Fruit fly (Drosophila melanogaster) ovary, adult (tissue): Measurements from ENCODE around the gene CG16815.

Experiments used
- CG17801 ChIP-seq: fragments of 200-800 bp; optimal IDR thresholded peaks from 2 replicates; lab custom pipeline; 2019; ENCODE audit warnings: missing biosample characterization, mild to moderate bottlenecking, missing genetic modification characterization, moderate library complexity; ENCODE audit not compliant: partially characterized antibody

The CG16815 gene

dm6 chr2L:13265776-13266175, 36.1 kb downstream of the CG16815 start, which contains the start of gene CG31848:
Gene CG31848, minus strand, starts transcription at chr2L:13265876.
- no peak for TF ChIP-seq CG17801

DNA sequence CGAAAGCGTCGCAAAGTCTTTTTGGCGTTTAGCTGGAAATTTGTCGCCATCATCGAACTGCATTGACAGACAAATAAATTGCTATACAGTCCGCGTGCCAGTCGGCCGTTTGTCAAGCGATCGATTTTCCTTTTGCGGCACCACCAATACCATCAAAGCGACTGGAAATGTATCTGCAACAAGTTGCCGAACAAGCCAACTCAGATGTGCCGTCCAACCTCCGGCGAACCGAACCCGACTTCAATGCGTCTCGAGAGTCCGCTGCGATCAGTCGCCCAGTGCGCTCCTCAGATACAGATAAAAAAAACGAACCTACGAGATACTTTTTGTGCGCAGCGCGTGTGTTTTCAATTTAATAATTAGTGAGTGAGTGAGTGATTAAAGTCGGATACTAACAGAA, 37.0 kb downstream of the CG16815 start:
- TF ChIP-seq CG17801, result no peak

DNA sequence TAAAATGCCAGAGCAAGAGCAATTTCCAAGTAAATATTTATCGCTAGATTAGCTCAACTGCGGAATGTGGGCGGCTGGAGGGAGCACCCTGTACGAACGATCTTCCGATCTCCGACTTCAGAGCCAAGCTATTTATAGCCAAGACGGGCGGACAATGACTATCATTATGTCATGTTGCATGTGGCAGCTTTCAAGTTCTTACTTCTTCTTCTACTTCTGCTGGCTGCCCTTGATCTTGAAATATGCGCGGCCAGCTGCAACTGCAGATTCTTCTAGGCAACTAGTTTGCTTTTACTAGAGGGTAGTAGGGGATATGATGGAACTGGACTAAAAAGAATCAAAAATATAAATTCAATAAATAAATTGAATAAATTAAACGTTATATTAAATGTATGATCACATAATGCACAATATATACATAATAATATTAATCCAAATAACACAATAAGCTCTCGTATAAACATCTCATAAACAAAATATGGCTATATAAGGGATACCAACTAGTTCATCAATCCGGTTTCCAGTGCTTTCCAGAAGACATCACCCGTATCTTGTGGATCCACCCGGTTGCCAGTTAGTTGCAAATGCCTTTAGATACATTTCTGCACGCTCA, 38.5 kb downstream of the CG16815 start:
- TF ChIP-seq CG17801, result no peak

DNA sequence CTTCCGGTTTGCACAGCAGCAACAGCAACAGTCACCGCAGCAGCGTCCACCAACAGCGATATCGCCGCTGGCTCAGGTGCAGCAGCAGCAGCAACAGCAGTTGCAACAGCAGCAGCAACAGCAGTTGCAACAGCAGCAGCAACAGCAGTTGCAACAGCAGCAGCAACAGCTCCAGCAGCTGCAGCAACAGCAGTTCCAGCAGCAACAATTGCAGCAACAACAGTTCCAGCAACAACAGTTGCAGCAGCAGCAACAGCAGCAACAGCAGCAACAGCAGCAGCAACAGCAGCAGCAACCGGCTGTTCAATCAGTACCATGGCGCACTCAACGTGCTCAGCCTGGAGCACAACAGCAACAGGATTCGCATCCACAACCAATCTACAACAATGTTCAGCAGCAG, 42.9 kb downstream of the CG16815 start:
- TF ChIP-seq CG17801, result no peak
